Worm (Caenorhabditis elegans) whole organism, mixed stage, embryonic: Measurements from ENCODE around the gene R11G10.3.

ENCODE experiments used
- M03D4.4 ChIP-seq: sonication (generic microtip); optimal IDR thresholded peaks from 2 replicates; lab custom pipeline; 2017; ENCODE audit warnings: mild to moderate bottlenecking, missing genetic modification characterization, missing compliant biosample characterization
- bed-3 ChIP-seq: fragments of 200-800 bp; sonication (Bioruptor generic); optimal IDR thresholded peaks from 3 replicates; lab custom pipeline; 2018; ENCODE audit warnings: mild to moderate bottlenecking, missing genetic modification characterization, moderate library complexity, missing compliant biosample characterization
- blmp-1 ChIP-seq: fragments of 150-350 bp; optimal IDR thresholded peaks from 2 replicates; lab custom pipeline; 2014; ENCODE audit warnings: missing biosample characterization, missing genetic modification characterization
- ces-1 ChIP-seq: fragments of 150-350 bp; optimal IDR thresholded peaks from 2 replicates; lab custom pipeline; 2014; ENCODE audit warnings: missing biosample characterization, missing genetic modification reagents, missing genetic modification characterization
- lin-13 ChIP-seq: fragments of 150-350 bp; optimal IDR thresholded peaks from 2 replicates; lab custom pipeline; 2014; ENCODE audit warnings: missing biosample characterization, missing genetic modification characterization
- lin-32 ChIP-seq: fragments of 200-800 bp; sonication (Bioruptor generic); optimal IDR thresholded peaks from 2 replicates; lab custom pipeline; 2018; ENCODE audit warnings: mild to moderate bottlenecking, missing genetic modification characterization, missing compliant biosample characterization
- lsy-2 ChIP-seq: fragments of 150-350 bp; optimal IDR thresholded peaks from 2 replicates; lab custom pipeline; 2014; ENCODE audit warnings: missing biosample characterization, missing genetic modification characterization
- nhr-76 ChIP-seq: sonication (generic microtip); optimal IDR thresholded peaks from 2 replicates; lab custom pipeline; 2017; ENCODE audit warnings: missing biosample characterization, missing genetic modification characterization
- pha-4 ChIP-seq: fragments of 150-350 bp; optimal IDR thresholded peaks from 2 replicates; lab custom pipeline; 2018; ENCODE audit warnings: missing biosample characterization, missing genetic modification reagents, missing genetic modification characterization
- snpc-4 ChIP-seq: fragments of 150-350 bp; optimal IDR thresholded peaks from 2 replicates; lab custom pipeline; 2014; ENCODE audit warnings: missing biosample characterization, missing genetic modification characterization
- unc-39 ChIP-seq: fragments of 150-350 bp; optimal IDR thresholded peaks from 2 replicates; lab custom pipeline; 2014; ENCODE audit warnings: missing biosample characterization, missing genetic modification characterization
- unc-62 ChIP-seq: fragments of 150-350 bp; optimal IDR thresholded peaks from 2 replicates; lab custom pipeline; 2014; ENCODE audit warnings: missing biosample characterization, missing genetic modification reagents, missing genetic modification characterization
- ztf-11 ChIP-seq: fragments of 150-350 bp; optimal IDR thresholded peaks from 2 replicates; lab custom pipeline; 2014; ENCODE audit warnings: missing biosample characterization, missing genetic modification characterization

DNA sequence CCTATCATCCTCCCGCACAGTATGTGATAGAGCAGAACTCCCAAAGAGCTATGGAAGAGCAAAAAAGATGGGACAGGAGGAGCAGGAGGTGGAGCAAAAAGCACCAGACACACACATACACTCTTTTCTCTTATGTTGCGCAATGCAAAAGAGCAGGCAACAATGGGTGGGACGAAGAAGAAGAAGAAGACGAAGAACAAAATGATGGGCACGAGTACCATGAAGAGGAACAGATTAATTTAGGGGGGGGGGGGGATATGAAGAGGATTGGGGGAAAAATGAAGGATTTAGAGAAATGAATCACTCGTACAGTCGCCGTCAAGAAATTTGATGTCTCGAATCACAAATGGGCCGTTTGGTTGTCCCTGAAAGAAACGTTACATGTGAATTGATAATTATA, 11.7 kb upstream of the R11G10.3 start, which contains the start of gene avr-15:
- TF ChIP-seq unc-62 (GFP tag; lab: Kevin White, UChicago) (no peak), lsy-2 (tag; lab: Kevin White, UChicago) (no peak), ces-1 (GFP tag; lab: Kevin White, UChicago) (no peak), bed-3 (GFP tag; lab: Kevin White, UChicago) (no peak), blmp-1 (tag; lab: Kevin White, UChicago) (no peak), ztf-11 (tag; lab: Kevin White, UChicago) (no peak), lin-13 (tag; lab: Kevin White, UChicago) (no peak), M03D4.4 (tag; lab: Kevin White, UChicago) (no peak), unc-39 (no peak), nhr-76 (tag; lab: Kevin White, UChicago) (no peak), snpc-4 (tag; lab: Kevin White, UChicago) (no peak), pha-4 (tag; lab: Kevin White, UChicago) (no peak), lin-32 (GFP tag; lab: Kevin White, UChicago) (no peak)
